Fruit fly (Drosophila melanogaster) whole organism, embryonic: ENCODE measurements around the gene CG31798.

Source experiments
- Ada2b ChIP-seq: fragments of 200-800 bp; sonication (Bioruptor generic); IDR thresholded peaks from 2 replicates; pipeline ENCODE4 v1.3.6; 2022; ENCODE audit warnings: missing biosample characterization, missing genetic modification characterization
- Atf6 ChIP-seq: fragments of 200-800 bp; sonication (Bioruptor generic); IDR thresholded peaks from 2 replicates; pipeline ENCODE4 v1.3.6; 2022; ENCODE audit warnings: missing biosample characterization, missing genetic modification characterization
- BEAF-32 ChIP-seq: fragments of 200-800 bp; sonication (Bioruptor generic); optimal IDR thresholded peaks from 3 replicates; lab custom pipeline; 2017; ENCODE audit warnings: missing biosample characterization, missing genetic modification characterization, mild to moderate bottlenecking, moderate library complexity, missing genetic modification reagents
- CG10654 ChIP-seq: fragments of 200-800 bp; sonication (Bioruptor generic); optimal IDR thresholded peaks from 2 replicates; lab custom pipeline; 2016; ENCODE audit warnings: missing biosample characterization, missing genetic modification characterization
- CG10979 ChIP-seq: fragments of 200-800 bp; sonication (Bioruptor generic); optimal IDR thresholded peaks from 2 replicates; lab custom pipeline; 2018; ENCODE audit warnings: missing biosample characterization, mild to moderate bottlenecking, missing genetic modification characterization, moderate library complexity
- CG11398 ChIP-seq: fragments of 200-800 bp; sonication (Bioruptor generic); optimal IDR thresholded peaks from 2 replicates; lab custom pipeline; 2016; ENCODE audit warnings: missing biosample characterization, missing genetic modification characterization
- CG12155 ChIP-seq: fragments of 200-800 bp; sonication (Bioruptor generic); optimal IDR thresholded peaks from 3 replicates; lab custom pipeline; 2016; ENCODE audit warnings: missing biosample characterization, missing genetic modification characterization
- CG12391 ChIP-seq: fragments of 200-800 bp; sonication (Bioruptor generic); optimal IDR thresholded peaks from 3 replicates; lab custom pipeline; 2018; ENCODE audit warnings: missing biosample characterization, mild to moderate bottlenecking, missing genetic modification characterization, moderate library complexity
- CG12659 ChIP-seq: fragments of 200-800 bp; sonication (Bioruptor generic); optimal IDR thresholded peaks from 3 replicates; lab custom pipeline; 2017; ENCODE audit warnings: mild to moderate bottlenecking, missing biosample characterization, missing genetic modification reagents, missing genetic modification characterization
- CG14441 ChIP-seq: fragments of 200-800 bp; sonication (Bioruptor generic); IDR thresholded peaks from 2 replicates; pipeline ENCODE4 v1.3.6; 2022; ENCODE audit warnings: missing biosample characterization, missing genetic modification characterization
- CG1792 ChIP-seq: fragments of 200-800 bp; sonication (Bioruptor generic); optimal IDR thresholded peaks from 2 replicates; lab custom pipeline; 2016; ENCODE audit warnings: missing biosample characterization, missing genetic modification characterization
- CG42726 ChIP-seq: fragments of 200-800 bp; sonication (Bioruptor generic); IDR thresholded peaks from 2 replicates; pipeline ENCODE4 v1.3.6; 2022; ENCODE audit warnings: missing biosample characterization, missing genetic modification characterization; ENCODE audit not compliant: partially characterized antibody
- CG4328 ChIP-seq: fragments of 200-800 bp; sonication (Bioruptor generic); optimal IDR thresholded peaks from 3 replicates; lab custom pipeline; 2017; ENCODE audit warnings: missing biosample characterization, missing genetic modification reagents, missing genetic modification characterization
- CG4424 ChIP-seq: fragments of 200-800 bp; sonication (Bioruptor generic); optimal IDR thresholded peaks from 3 replicates; lab custom pipeline; 2016; ENCODE audit warnings: missing biosample characterization, missing genetic modification characterization
- CG6272 ChIP-seq: fragments of 200-800 bp; sonication (Bioruptor generic); IDR thresholded peaks from 2 replicates; pipeline ENCODE4 v1.3.6; 2022; ENCODE audit warnings: missing biosample characterization, missing genetic modification characterization
- CG6854 ChIP-seq: fragments of 200-800 bp; sonication (Bioruptor generic); optimal IDR thresholded peaks from 3 replicates; lab custom pipeline; 2017; ENCODE audit warnings: missing biosample characterization, mild to moderate bottlenecking, missing genetic modification characterization
- CG7372 ChIP-seq: fragments of 200-800 bp; sonication (Bioruptor generic); IDR thresholded peaks from 2 replicates; pipeline ENCODE4 v1.3.6; 2022; ENCODE audit warnings: missing biosample characterization, missing genetic modification characterization
- CG8290 ChIP-seq, 3 experiments: fragments of 200-800 bp; sonication (Bioruptor generic); optimal IDR thresholded peaks; 2 replicates each; lab custom pipeline; 2016 to 2019; ENCODE audit warnings: missing biosample characterization in 3 of 3, missing genetic modification characterization in 3 of 3, mild to moderate bottlenecking in 2 of 3, moderate library complexity in 1 of 3
- CG9215 ChIP-seq: fragments of 200-800 bp; sonication (Bioruptor generic); IDR thresholded peaks from 2 replicates; pipeline ENCODE4 v1.3.6; 2022; ENCODE audit warnings: missing biosample characterization, missing genetic modification characterization
- CG9932 ChIP-seq: fragments of 200-800 bp; sonication (Bioruptor generic); IDR thresholded peaks from 2 replicates; pipeline ENCODE4 v1.3.6; 2022; ENCODE audit warnings: missing biosample characterization, missing genetic modification characterization
- CrebB ChIP-seq: fragments of 200-800 bp; sonication (Bioruptor generic); optimal IDR thresholded peaks from 3 replicates; lab custom pipeline; 2018; ENCODE audit warnings: missing biosample characterization, mild to moderate bottlenecking, missing genetic modification characterization
- D ChIP-seq, 2 experiments: fragments of 200-800 bp in 1 of 2; fragments of >200 bp in 1 of 2; sonication (Bioruptor generic) in 1 of 2; optimal IDR thresholded peaks; 2 replicates in 1 of 2; 3 replicates in 1 of 2; lab custom pipeline; 2017; ENCODE audit warnings: mild to moderate bottlenecking in 1 of 2, missing biosample characterization in 1 of 2, missing genetic modification characterization in 1 of 2, missing genetic modification reagents in 1 of 2
- ERR ChIP-seq: fragments of 200-800 bp; sonication (Bioruptor generic); optimal IDR thresholded peaks from 2 replicates; lab custom pipeline; 2016; ENCODE audit warnings: missing biosample characterization, missing genetic modification characterization
- HHEX ChIP-seq: fragments of 200-800 bp; sonication (Bioruptor generic); optimal IDR thresholded peaks from 3 replicates; lab custom pipeline; 2017; ENCODE audit warnings: missing biosample characterization, mild to moderate bottlenecking, missing genetic modification characterization, missing genetic modification reagents
- Lhr ChIP-seq: fragments of 200-800 bp; sonication (Bioruptor generic); optimal IDR thresholded peaks from 3 replicates; lab custom pipeline; 2017; ENCODE audit warnings: mild to moderate bottlenecking, missing biosample characterization, missing genetic modification reagents, missing genetic modification characterization
- MBD-R2 ChIP-seq: fragments of 200-800 bp; sonication (Bioruptor generic); IDR thresholded peaks from 2 replicates; pipeline ENCODE4 v1.3.6; 2022; ENCODE audit warnings: missing biosample characterization, missing genetic modification characterization
- Pdp1 ChIP-seq, 2 experiments: fragments of 200-800 bp; sonication (Bioruptor generic); optimal IDR thresholded peaks; 3 replicates each; lab custom pipeline; 2016; ENCODE audit warnings: missing biosample characterization in 2 of 2, missing genetic modification characterization in 2 of 2, mild to moderate bottlenecking in 1 of 2, moderate library complexity in 1 of 2
- Sry-β ChIP-seq: fragments of 200-800 bp; sonication (Bioruptor generic); optimal IDR thresholded peaks from 2 replicates; lab custom pipeline; 2018; ENCODE audit warnings: missing biosample characterization, mild to moderate bottlenecking, missing genetic modification characterization, moderate library complexity
- Xrp1 ChIP-seq: fragments of 200-800 bp; sonication (Bioruptor generic); IDR thresholded peaks from 2 replicates; pipeline ENCODE4 v1.3.6; 2022; ENCODE audit warnings: missing biosample characterization, missing genetic modification characterization
- ac ChIP-seq: fragments of 200-800 bp; sonication (Bioruptor generic); optimal IDR thresholded peaks from 3 replicates; lab custom pipeline; 2017; ENCODE audit warnings: missing biosample characterization, mild to moderate bottlenecking, missing genetic modification characterization
- amos ChIP-seq: fragments of 200-800 bp; sonication (Bioruptor generic); IDR thresholded peaks from 2 replicates; pipeline ENCODE4 v1.3.6; 2022; ENCODE audit warnings: missing biosample characterization, missing genetic modification characterization; ENCODE audit not compliant: partially characterized antibody
- az2 ChIP-seq: fragments of 200-800 bp; sonication (Bioruptor generic); optimal IDR thresholded peaks from 3 replicates; lab custom pipeline; 2016; ENCODE audit warnings: missing biosample characterization, missing genetic modification characterization
- bbx ChIP-seq: fragments of 200-800 bp; sonication (Bioruptor generic); IDR thresholded peaks from 2 replicates; pipeline ENCODE4 v1.3.6; 2022; ENCODE audit warnings: missing biosample characterization, missing genetic modification characterization; ENCODE audit not compliant: partially characterized antibody
- disco-r ChIP-seq: fragments of 200-800 bp; sonication (Bioruptor generic); optimal IDR thresholded peaks from 2 replicates; lab custom pipeline; 2016; ENCODE audit warnings: missing biosample characterization, missing genetic modification characterization
- dmrt99B ChIP-seq: fragments of 200-800 bp; sonication (Bioruptor generic); optimal IDR thresholded peaks from 2 replicates; lab custom pipeline; 2018; ENCODE audit warnings: missing biosample characterization, mild to moderate bottlenecking, missing genetic modification characterization, moderate library complexity
- dpn ChIP-seq, 2 experiments: fragments of 200-800 bp; sonication (Bioruptor generic); optimal IDR thresholded peaks; 3 replicates each; lab custom pipeline; 2016; ENCODE audit warnings: missing biosample characterization in 2 of 2, missing genetic modification characterization in 2 of 2
- ftz-f1 ChIP-seq: fragments of 200-800 bp; sonication (Bioruptor generic); optimal IDR thresholded peaks from 2 replicates; lab custom pipeline; 2016; ENCODE audit warnings: missing biosample characterization, missing genetic modification characterization
- lov ChIP-seq, 2 experiments: fragments of 200-800 bp in 1 of 2; fragments of >200 bp in 1 of 2; sonication (Bioruptor generic) in 1 of 2; IDR thresholded peaks in 1 of 2; optimal IDR thresholded peaks in 1 of 2; 2 replicates in 1 of 2; 3 replicates in 1 of 2; pipeline versions ENCODE4 v1.3.6 to Lab custom; 2017 to 2022; ENCODE audit warnings: missing biosample characterization in 1 of 2, missing genetic modification characterization in 1 of 2
- nom ChIP-seq: fragments of 200-800 bp; sonication (Bioruptor generic); optimal IDR thresholded peaks from 2 replicates; lab custom pipeline; 2017; ENCODE audit warnings: missing biosample characterization, missing genetic modification characterization, mild to moderate bottlenecking, moderate library complexity, missing genetic modification reagents
- org-1 ChIP-seq: fragments of 200-800 bp; sonication (Bioruptor generic); optimal IDR thresholded peaks from 2 replicates; lab custom pipeline; 2017; ENCODE audit warnings: missing biosample characterization, missing genetic modification characterization
- otp ChIP-seq: fragments of 200-800 bp; sonication (Bioruptor generic); IDR thresholded peaks from 3 replicates; pipeline ENCODE4, ENCODE4 v1.3.6; 2022; ENCODE audit warnings: missing biosample characterization, missing genetic modification characterization
- rib ChIP-seq: fragments of 200-800 bp; sonication (Bioruptor generic); IDR thresholded peaks from 2 replicates; pipeline ENCODE4 v1.3.6; 2022; ENCODE audit warnings: missing biosample characterization, missing genetic modification characterization
- scrt ChIP-seq: fragments of 200-800 bp; sonication (Bioruptor generic); optimal IDR thresholded peaks from 2 replicates; lab custom pipeline; 2018; ENCODE audit warnings: missing biosample characterization, mild to moderate bottlenecking, missing genetic modification characterization, moderate library complexity
- tna ChIP-seq: fragments of 200-800 bp; sonication (Bioruptor generic); IDR thresholded peaks from 2 replicates; pipeline ENCODE4 v1.3.6; 2022; ENCODE audit warnings: missing biosample characterization, missing genetic modification characterization; ENCODE audit not compliant: partially characterized antibody
- vfl ChIP-seq: fragments of 200-800 bp; sonication (Bioruptor generic); optimal IDR thresholded peaks from 2 replicates; lab custom pipeline; 2016; ENCODE audit warnings: missing biosample characterization, missing genetic modification characterization
- yki ChIP-seq: fragments of >200 bp; optimal IDR thresholded peaks from 3 replicates; lab custom pipeline; 2018
- z ChIP-seq: fragments of 200-800 bp; sonication (Bioruptor generic); IDR thresholded peaks from 3 replicates; pipeline ENCODE4 v1.3.6; 2022; ENCODE audit warnings: missing biosample characterization, missing genetic modification characterization

The CG31798 gene

DNA sequence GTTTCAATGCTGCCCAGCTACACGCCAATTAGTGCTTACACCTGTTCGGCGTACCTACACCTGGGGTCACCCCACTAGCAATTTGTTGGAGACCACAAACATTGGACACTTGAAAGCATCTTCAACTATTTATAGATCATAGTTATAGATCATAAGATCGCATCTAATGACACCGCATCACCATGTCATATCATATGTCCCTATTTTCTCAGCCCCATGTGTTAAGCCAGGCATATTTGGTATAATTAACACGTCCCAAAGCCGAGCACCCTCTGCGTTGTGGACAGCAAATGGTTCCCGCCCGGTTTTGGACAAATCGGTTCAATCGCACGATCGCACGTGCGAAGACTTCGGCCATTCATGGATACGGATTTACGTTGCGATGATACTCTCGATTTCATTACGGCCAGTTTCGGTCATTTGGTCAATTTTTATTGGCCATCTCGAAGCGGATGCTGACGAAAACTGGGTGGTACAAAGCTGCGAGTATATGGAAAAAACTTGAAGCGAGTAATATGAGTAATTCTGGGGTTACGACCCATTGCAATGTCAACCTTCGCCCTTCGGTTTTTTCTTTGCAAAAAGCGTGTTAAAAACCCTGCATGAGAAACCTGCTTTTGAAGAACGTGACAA, 45.8 kb downstream of the CG31798 start (continued):
- TF ChIP-seq CG12155 (GFP tag; lab: Kevin White, UChicago) = peak; percentile 62
- peak; percentile 78 for TF ChIP-seq CG12391 (tag; lab: Kevin White, UChicago)
- TF ChIP-seq Sry-β = no peak
- no peak for TF ChIP-seq yki
- TF ChIP-seq nom (GFP tag; lab: Kevin White, UChicago) = no peak
- peak; percentile 71 for TF ChIP-seq CG11398 (GFP tag; lab: Kevin White, UChicago)
- TF ChIP-seq az2 = peak; percentile 50
- TF ChIP-seq ERR = peak; percentile 14
- TF ChIP-seq CG4424 (GFP tag; lab: Kevin White, UChicago) = peak; percentile 55
- TF ChIP-seq Xrp1 (GFP tag; lab: Robert Waterston, UW) = peak; percentile 80
- TF ChIP-seq D (optimal IDR thresholded peaks at IDR 0.05; lab: Kevin White, UChicago) = no peak
- TF ChIP-seq D (GFP tag; optimal IDR thresholded peaks at IDR 0.05; lab: Kevin White, UChicago) = peak; percentile 66
- peak; percentile 56 for TF ChIP-seq CG9215 (GFP tag; lab: Robert Waterston, UW)
- peak; percentile 44 for TF ChIP-seq vfl (GFP tag; lab: Kevin White, UChicago)
- TF ChIP-seq CrebB (tag; lab: Kevin White, UChicago) = peak; percentile 63
- TF ChIP-seq ac (GFP tag; lab: Kevin White, UChicago) = peak; percentile 25
- no peak for TF ChIP-seq CG42726 (GFP tag; lab: Robert Waterston, UW)
- peak; percentile 62 for TF ChIP-seq CG8290 (GFP tag; optimal IDR thresholded peaks at IDR 0.05; lab: Kevin White, UChicago)
- TF ChIP-seq CG8290 (tag; optimal IDR thresholded peaks at IDR 0.05; lab: Kevin White, UChicago) = peak in 1 of 2 experiments; percentile 98
- TF ChIP-seq CG9932 (GFP tag; lab: Robert Waterston, UW) = peak; percentile 63
- TF ChIP-seq lov (optimal IDR thresholded peaks at IDR 0.05; lab: Kevin White, UChicago) = no peak
- TF ChIP-seq lov (GFP tag; IDR thresholded peaks at IDR 0.05; lab: Robert Waterston, UW) = peak; percentile 33; the same call in 1 of the 3 replicates
- no peak for TF ChIP-seq ftz-f1
- TF ChIP-seq CG6272 = peak; percentile 44; the same call in 1 of the 2 replicates
- peak; percentile 83 for TF ChIP-seq otp (GFP tag; lab: Robert Waterston, UW)
- peak; percentile 70 for TF ChIP-seq scrt (GFP tag; lab: Kevin White, UChicago)
- TF ChIP-seq CG6854 (GFP tag; lab: Kevin White, UChicago) = peak; percentile 52
- no peak for TF ChIP-seq amos (GFP tag; lab: Robert Waterston, UW)
- TF ChIP-seq CG14441 = peak; percentile 79
- TF ChIP-seq rib = peak; percentile 61; the same call in 1 of the 2 replicates
- peak; percentile 41 for TF ChIP-seq disco-r (GFP tag; lab: Kevin White, UChicago)
- peak; percentile 92 for TF ChIP-seq dmrt99B
- peak; percentile 84 for TF ChIP-seq MBD-R2
- peak; percentile 91 for TF ChIP-seq org-1 (GFP tag; lab: Kevin White, UChicago)
- peak; percentile 94 for TF ChIP-seq Ada2b (GFP tag; lab: Robert Waterston, UW)
- peak; percentile 73 for TF ChIP-seq CG10979 (tag; lab: Kevin White, UChicago)
- peak; percentile 75 for TF ChIP-seq HHEX (GFP tag; lab: Kevin White, UChicago)
- peak; percentile 63 for TF ChIP-seq CG10654
- peak; percentile 66; the same call in 1 of the 2 replicates for TF ChIP-seq Atf6 (GFP tag; lab: Robert Waterston, UW)
- TF ChIP-seq CG1792 = peak; percentile 31
- TF ChIP-seq CG7372 (GFP tag; lab: Robert Waterston, UW) = peak; percentile 58; the same call in 1 of the 2 replicates
- peak; percentile 59 to 79 for TF ChIP-seq dpn (GFP tag; optimal IDR thresholded peaks at IDR 0.05; lab: Kevin White, UChicago)
- peak; percentile 57 for TF ChIP-seq Lhr (GFP tag; lab: Kevin White, UChicago)
- TF ChIP-seq Pdp1 (GFP tag; optimal IDR thresholded peaks at IDR 0.05; lab: Kevin White, UChicago) = peak; percentile 58 to 62
- peak; percentile 51 for TF ChIP-seq CG4328
- TF ChIP-seq z (GFP tag; lab: Robert Waterston, UW) = no peak
- peak; percentile 62 for TF ChIP-seq CG12659
- TF ChIP-seq BEAF-32 (GFP tag; lab: Kevin White, UChicago) = peak; percentile 7
- no peak for TF ChIP-seq bbx (GFP tag; lab: Robert Waterston, UW)
- no peak for TF ChIP-seq tna (GFP tag; lab: Robert Waterston, UW)
